Fruit fly (Drosophila melanogaster) whole organism, pupa: Measurements from ENCODE around the gene CG13085.
A peak's percentile ranks its signal among the peaks of the same experiment; 100 is the strongest.

Source experiments
- CG10348 ChIP-seq: fragments of 200-800 bp; sonication (Bioruptor generic); IDR thresholded peaks from 2 replicates; pipeline ENCODE4 v1.3.6; 2022; ENCODE audit warnings: missing biosample characterization, missing genetic modification characterization
- CG12605 ChIP-seq: fragments of 200-800 bp; sonication (Bioruptor generic); IDR thresholded peaks from 2 replicates; pipeline ENCODE4 v1.3.6; 2022; ENCODE audit warnings: missing biosample characterization, missing genetic modification characterization
- CG14655 ChIP-seq: fragments of 200-800 bp; sonication (Bioruptor generic); optimal IDR thresholded peaks from 3 replicates; lab custom pipeline; 2017; ENCODE audit warnings: mild to moderate bottlenecking, missing biosample characterization, missing genetic modification reagents, missing genetic modification characterization
- CG15710 ChIP-seq: fragments of 200-800 bp; sonication (Bioruptor generic); optimal IDR thresholded peaks from 2 replicates; lab custom pipeline; 2018; ENCODE audit warnings: missing biosample characterization, mild to moderate bottlenecking, missing genetic modification characterization, moderate library complexity
- CG17806 ChIP-seq: fragments of 200-800 bp; sonication (Bioruptor generic); optimal IDR thresholded peaks from 2 replicates; lab custom pipeline; 2018; ENCODE audit warnings: missing biosample characterization, mild to moderate bottlenecking, missing genetic modification characterization, moderate library complexity
- CG4496 ChIP-seq: fragments of 200-800 bp; sonication (Bioruptor generic); IDR thresholded peaks from 3 replicates; pipeline ENCODE4 v1.3.6; 2022; ENCODE audit warnings: missing biosample characterization, missing genetic modification characterization
- D1 ChIP-seq: fragments of 200-800 bp; sonication (Bioruptor generic); optimal IDR thresholded peaks from 2 replicates; lab custom pipeline; 2018; ENCODE audit warnings: missing biosample characterization, mild to moderate bottlenecking, missing genetic modification characterization, moderate library complexity
- Pif1A ChIP-seq: fragments of 200-800 bp; sonication (Bioruptor generic); optimal IDR thresholded peaks from 3 replicates; lab custom pipeline; 2016; ENCODE audit warnings: missing biosample characterization, missing genetic modification characterization
- fd96Ca ChIP-seq: fragments of 200-800 bp; sonication (Bioruptor generic); IDR thresholded peaks from 3 replicates; pipeline ENCODE4 v1.3.6; 2022; ENCODE audit warnings: missing biosample characterization, missing genetic modification characterization
- gl ChIP-seq: fragments of 200-800 bp; sonication (Bioruptor generic); optimal IDR thresholded peaks from 2 replicates; lab custom pipeline; 2018; ENCODE audit warnings: missing biosample characterization, mild to moderate bottlenecking, missing genetic modification characterization
- rn ChIP-seq: fragments of 200-800 bp; sonication (Bioruptor generic); IDR thresholded peaks from 2 replicates; pipeline ENCODE4 v1.3.6; 2022; ENCODE audit warnings: missing biosample characterization, missing genetic modification characterization

- peak; percentile 12 for TF ChIP-seq CG15710 (tag; lab: Kevin White, UChicago)
- TF ChIP-seq CG17806 (tag; lab: Kevin White, UChicago): peak; percentile 31
- TF ChIP-seq D1 (tag; lab: Kevin White, UChicago): no peak
- peak; percentile 58 for TF ChIP-seq CG14655 (GFP tag; lab: Kevin White, UChicago)
- TF ChIP-seq CG12605 (GFP tag; lab: Robert Waterston, UW): no peak; the same call in 1 of the 2 replicates
- TF ChIP-seq gl (tag; lab: Kevin White, UChicago): no peak
- no peak for TF ChIP-seq CG10348 (GFP tag; lab: Robert Waterston, UW)
- TF ChIP-seq fd96Ca (GFP tag; lab: Robert Waterston, UW): peak; percentile 48; the same call in 2 of the 3 replicates
- no peak for TF ChIP-seq Pif1A (GFP tag; lab: Kevin White, UChicago)
- TF ChIP-seq rn (GFP tag; lab: Robert Waterston, UW): 0 out of 2 replicates have a peak, but pooled peaks have one; percentile 6
- TF ChIP-seq CG4496: peak; percentile 25; the same call in 1 of the 3 replicates
Observed at dm6 chr2L:19441791-19442190, 17.9 kb downstream of the CG13085 start, which contains the start of gene RanGAP.
